Fruit fly (Drosophila melanogaster) S2 (cell line): ENCODE measurements around the gene fng.

ENCODE experiments used
- CG8478 ChIP-seq: fragments of >200 bp; optimal IDR thresholded peaks from 2 replicates; lab custom pipeline; 2018
- CTCF ChIP-seq, 2 experiments: fragments of >200 bp; optimal IDR thresholded peaks; 2 replicates each; lab custom pipeline; 2018

- TF ChIP-seq CG8478 (lab: Kevin White, UChicago) = no peak
- no peak for TF ChIP-seq CTCF (optimal IDR thresholded peaks at IDR 0.05; lab: Kevin White, UChicago)
Measured at dm6 chr3L:20948404-20948803, 908 bp downstream of the fng start.
